Worm (Caenorhabditis elegans) whole organism, late embryonic: ENCODE data around the gene dpy-7.

Experiments
- ets-4 ChIP-seq: sonication (generic microtip); optimal IDR thresholded peaks from 2 replicates; lab custom pipeline; 2016; ENCODE audit warnings: missing genetic modification characterization, missing compliant biosample characterization
- unc-3 ChIP-seq, 2 experiments: fragments of 200-800 bp in 1 of 2; sonication (Bioruptor generic) in 1 of 2; sonication (generic microtip) in 1 of 2; conservative IDR thresholded peaks in 1 of 2; optimal IDR thresholded peaks in 1 of 2; 2 replicates each; pipeline versions ENCODE4 v1.3.6 to Lab custom; 2016 to 2022; ENCODE audit warnings: missing compliant biosample characterization in 2 of 2, missing genetic modification characterization in 2 of 2, missing genetic modification reagents in 1 of 2

ce11 chrX:7500970-7501369 lies 36.6 kb downstream of the dpy-7 start, which contains the start of gene uggt-1:
- peak; percentile 10 for TF ChIP-seq ets-4 (tag; lab: Kevin White, UChicago)
- TF ChIP-seq unc-3 (GFP tag; conservative IDR thresholded peaks at IDR 0.05; lab: Robert Waterston, UW), result no peak
- TF ChIP-seq unc-3 (tag; optimal IDR thresholded peaks at IDR 0.05; lab: Kevin White, UChicago), result no peak
